Worm (Caenorhabditis elegans): ENCODE measurements around the gene F46E10.3.

The F46E10.3 gene

DNA sequence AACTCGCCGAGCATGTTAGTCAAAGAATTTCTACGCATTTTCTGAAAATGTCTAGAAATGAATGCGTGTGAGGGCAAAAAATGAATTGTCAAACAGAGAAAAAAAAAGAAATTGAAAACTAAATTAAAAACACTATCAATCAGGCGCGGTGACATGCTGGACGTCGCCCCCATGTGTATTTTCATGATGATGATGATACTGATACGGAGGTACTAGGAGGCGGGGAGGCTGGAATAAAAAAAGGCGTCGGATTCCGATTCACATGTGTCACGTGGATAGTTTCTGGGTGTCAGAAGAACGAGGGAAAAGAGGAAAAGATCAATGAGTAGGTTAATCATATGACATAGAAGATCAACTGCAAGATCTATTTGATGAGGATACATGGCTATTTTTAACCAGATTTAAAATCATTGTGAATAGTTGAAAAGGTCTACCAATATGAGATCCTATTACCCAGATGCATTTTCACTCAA is 12.7 kb upstream of the F46E10.3 start, which contains the start of gene W01A11.7:
Gene W01A11.7 (minus strand): TSS at position 51 of the 473 bp plus-strand sequence.
- TF ChIP-seq pha-4 (tag; optimal IDR thresholded peaks at IDR 0.05) (no peak), ceh-2 (tag; optimal IDR thresholded peaks at IDR 0.05) (no peak), madf-2 (tag; optimal IDR thresholded peaks at IDR 0.05) (no peak), ahr-1 (tag; optimal IDR thresholded peaks at IDR 0.05) (no peak), ceh-24 (tag; optimal IDR thresholded peaks at IDR 0.05) (no peak)

DNA sequence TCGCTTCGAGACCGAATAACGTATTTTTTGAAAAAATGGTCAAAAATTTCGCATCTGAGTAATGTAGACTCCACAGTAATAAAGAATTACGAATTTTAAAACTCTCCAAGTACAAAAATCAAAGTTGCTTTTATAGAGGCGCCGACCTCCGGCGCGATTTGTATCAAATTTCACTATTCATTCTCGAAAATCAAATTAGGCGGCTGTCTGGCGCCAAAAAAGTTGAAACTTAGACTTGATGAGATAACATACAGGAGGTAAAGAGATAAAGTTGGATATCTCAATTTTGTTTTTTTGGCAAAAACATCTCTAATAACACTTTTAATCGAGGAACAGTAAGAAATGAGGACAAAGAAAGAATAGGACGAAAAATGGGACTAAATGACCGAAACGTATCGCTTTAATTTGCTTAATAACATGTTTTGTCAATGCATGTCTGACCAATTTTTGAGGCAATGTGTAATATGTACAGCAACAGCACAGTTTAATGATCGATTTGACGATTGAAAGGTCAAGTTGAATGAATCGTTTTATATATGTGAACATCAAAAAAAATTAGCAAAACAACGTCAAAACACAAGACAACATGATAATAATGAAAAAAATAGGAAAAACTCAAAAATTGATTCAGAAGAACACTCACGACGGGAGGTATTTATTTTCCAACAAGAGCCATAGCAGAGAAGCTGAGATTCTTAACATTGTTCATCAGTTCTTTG is 11.7 kb upstream of the F46E10.3 start:
- TF ChIP-seq fax-1 (tag; optimal IDR thresholded peaks at IDR 0.05), result no peak
- TF ChIP-seq zip-5 (tag; optimal IDR thresholded peaks at IDR 0.05), result no peak
- no peak for TF ChIP-seq ceh-31 (tag; optimal IDR thresholded peaks at IDR 0.05)
- no peak for TF ChIP-seq pros-1 (tag; optimal IDR thresholded peaks at IDR 0.05)
- TF ChIP-seq ref-2 (tag; optimal IDR thresholded peaks at IDR 0.05), result no peak
- no peak for TF ChIP-seq ztf-16 (tag; optimal IDR thresholded peaks at IDR 0.05)
- TF ChIP-seq pha-2 (tag; optimal IDR thresholded peaks at IDR 0.05), result no peak
- TF ChIP-seq pat-9 (tag; optimal IDR thresholded peaks at IDR 0.05), result no peak
- no peak for TF ChIP-seq hlh-6 (tag; optimal IDR thresholded peaks at IDR 0.05)
- TF ChIP-seq tbx-7 (tag; optimal IDR thresholded peaks at IDR 0.05), result no peak
- no peak for TF ChIP-seq ttx-3 (tag; optimal IDR thresholded peaks at IDR 0.05)
- no peak for TF ChIP-seq sox-2 (GFP tag; IDR thresholded peaks at IDR 0.05)
- TF ChIP-seq tbx-2 (tag; optimal IDR thresholded peaks at IDR 0.05), result no peak
- no peak for TF ChIP-seq ceh-24 (tag; optimal IDR thresholded peaks at IDR 0.05)
- TF ChIP-seq nhr-11 (tag; optimal IDR thresholded peaks at IDR 0.05), result no peak
- no peak for TF ChIP-seq Y22D7AL.16 (tag; optimal IDR thresholded peaks at IDR 0.05)
- no peak for TF ChIP-seq ceh-30 (tag; optimal IDR thresholded peaks at IDR 0.05)
- no peak for TF ChIP-seq pha-4 (tag; optimal IDR thresholded peaks at IDR 0.05)

DNA sequence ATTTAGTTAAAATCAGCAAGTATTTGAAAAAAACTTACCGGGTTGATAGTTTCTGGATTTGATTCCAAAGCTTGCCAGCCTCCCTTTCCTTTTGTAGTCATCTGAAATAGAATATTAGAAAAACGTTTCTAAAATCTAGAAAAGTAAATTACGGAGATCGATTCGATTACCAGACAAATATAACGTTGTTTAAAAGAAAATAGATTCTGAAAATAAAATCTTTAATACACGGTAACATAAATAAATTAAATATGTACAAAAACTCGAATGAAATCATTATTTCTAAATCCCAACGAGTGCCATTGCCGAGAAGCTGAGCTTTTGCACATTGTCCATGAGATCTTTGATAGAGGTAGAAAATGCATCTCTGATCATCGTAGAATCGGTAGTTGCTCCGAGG is 9.4 kb upstream of the F46E10.3 start, which contains the start of gene ubh-3:
Gene ubh-3 (minus strand): TSS at position 101 of the 400 bp plus-strand sequence.
- no peak for TF ChIP-seq unc-42 (tag; optimal IDR thresholded peaks at IDR 0.05)

DNA sequence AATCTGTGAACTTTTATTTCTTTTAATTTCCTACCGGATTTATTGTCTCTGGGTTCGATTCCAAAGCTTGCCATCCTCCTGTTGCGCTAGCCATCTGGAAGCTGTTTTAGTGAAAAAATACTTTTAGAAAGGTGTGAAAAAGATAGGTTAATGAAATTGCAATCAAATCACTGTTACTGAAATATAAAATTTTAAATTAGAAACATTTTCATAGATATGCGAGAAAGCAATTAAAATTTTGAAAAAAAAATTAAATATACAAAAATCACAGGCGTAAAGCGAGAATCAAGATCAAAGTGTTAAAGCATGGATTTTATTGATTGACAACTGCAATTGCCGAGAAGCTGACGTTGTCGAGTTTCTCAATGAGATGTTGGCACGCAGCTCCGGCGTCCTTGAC is 8.4 kb upstream of the F46E10.3 start, which contains the start of gene ubh-2:
Gene ubh-2 (minus strand): TSS at position 101 of the 400 bp plus-strand sequence.
- TF ChIP-seq ceh-45 (GFP tag; IDR thresholded peaks at IDR 0.05) (no peak), ceh-18 (tag; optimal IDR thresholded peaks at IDR 0.05) (no peak), lin-11 (tag; optimal IDR thresholded peaks at IDR 0.05) (no peak), ceh-24 (tag; optimal IDR thresholded peaks at IDR 0.05) (no peak), sdc-2 (tag; optimal IDR thresholded peaks at IDR 0.05) (no peak), ztf-16 (tag; optimal IDR thresholded peaks at IDR 0.05) (no peak), pros-1 (tag; optimal IDR thresholded peaks at IDR 0.05) (no peak)

DNA sequence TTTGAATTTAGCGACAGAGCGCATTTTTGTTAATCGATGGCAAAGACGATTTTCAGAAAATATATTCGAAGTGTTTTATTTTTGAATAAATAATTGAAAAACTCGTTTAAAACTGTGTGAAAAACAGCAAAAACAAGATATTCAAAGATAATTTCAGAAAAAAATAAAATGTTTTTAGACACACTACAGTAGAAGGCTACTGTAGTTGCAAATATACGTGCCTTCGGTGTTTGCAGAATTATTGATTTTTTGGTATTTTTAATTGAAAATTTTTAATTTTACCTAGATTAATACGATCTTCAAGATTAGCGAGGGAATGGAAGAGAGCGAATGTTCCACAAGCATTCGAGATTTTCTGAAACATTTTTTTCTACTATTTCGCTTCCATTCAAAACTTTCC is 7.5 kb upstream of the F46E10.3 start:
- TF ChIP-seq ceh-31 (tag; optimal IDR thresholded peaks at IDR 0.05) (no peak), pha-2 (tag; optimal IDR thresholded peaks at IDR 0.05) (no peak), hlh-13 (GFP tag; optimal IDR thresholded peaks at IDR 0.05) (no peak), hlh-8 (tag; optimal IDR thresholded peaks at IDR 0.05) (no peak), pag-3 (tag; optimal IDR thresholded peaks at IDR 0.05; ENCODE audit: borderline replicate concordance) (no peak), ama-1 (optimal IDR thresholded peaks at IDR 0.05) (no peak), lim-6 (tag; optimal IDR thresholded peaks at IDR 0.05) (no peak), npax-4 (tag; optimal IDR thresholded peaks at IDR 0.05) (no peak), sox-2 (GFP tag; IDR thresholded peaks at IDR 0.05) (no peak), gmeb-2 (tag; optimal IDR thresholded peaks at IDR 0.05) (no peak)

DNA sequence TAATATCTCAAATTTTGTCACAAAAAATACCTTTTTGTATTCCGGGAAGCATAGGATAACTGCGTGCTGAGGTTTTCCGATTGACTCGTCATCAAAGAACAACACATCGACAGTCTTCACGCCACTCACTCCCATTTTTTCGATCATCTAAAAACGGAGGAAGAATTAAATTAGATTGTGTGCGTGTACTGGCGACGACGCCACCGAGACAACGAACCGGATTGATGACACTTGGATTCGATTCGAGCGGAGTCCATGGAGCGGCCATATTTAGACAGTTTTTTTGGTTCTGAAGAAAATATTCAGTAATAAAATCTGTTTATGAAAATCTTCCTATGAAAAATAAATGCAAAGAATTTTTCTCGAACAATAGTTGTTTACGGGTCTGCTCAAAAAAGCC is 7.0 kb upstream of the F46E10.3 start, which contains the start of gene ubh-1:
Gene ubh-1 (minus strand): TSS at position 289 of the 400 bp plus-strand sequence.
- TF ChIP-seq C08G9.2 (tag; optimal IDR thresholded peaks at IDR 0.05) (no peak), C38D4.7 (GFP tag; optimal IDR thresholded peaks at IDR 0.05) (no peak), ceh-2 (tag; optimal IDR thresholded peaks at IDR 0.05) (no peak), lim-6 (tag; optimal IDR thresholded peaks at IDR 0.05) (no peak), ttx-3 (tag; optimal IDR thresholded peaks at IDR 0.05) (no peak), hlh-15 (tag; optimal IDR thresholded peaks at IDR 0.05) (no peak), sdc-2 (tag; optimal IDR thresholded peaks at IDR 0.05) (no peak), syd-9 (tag; optimal IDR thresholded peaks at IDR 0.05) (no peak), unc-86 (tag; optimal IDR thresholded peaks at IDR 0.05) (no peak)
